Worm (Caenorhabditis elegans) whole organism, late embryonic: ENCODE data around the gene acr-24.

Experiments used
- C08G9.2 ChIP-seq: sonication (generic microtip); optimal IDR thresholded peaks from 2 replicates; lab custom pipeline; 2016; ENCODE audit warnings: mild to moderate bottlenecking, missing genetic modification characterization, moderate library complexity, missing compliant biosample characterization
- C38D4.7 ChIP-seq: fragments of 200-800 bp; sonication (Bioruptor generic); optimal IDR thresholded peaks from 2 replicates; lab custom pipeline; 2018; ENCODE audit warnings: mild to moderate bottlenecking, missing genetic modification characterization, moderate library complexity, missing compliant biosample characterization
- K02D7.2 ChIP-seq: sonication (generic microtip); optimal IDR thresholded peaks from 2 replicates; lab custom pipeline; 2017; ENCODE audit warnings: mild to moderate bottlenecking, missing genetic modification characterization, missing compliant biosample characterization
- ceh-14 ChIP-seq: sonication (generic microtip); optimal IDR thresholded peaks from 2 replicates; lab custom pipeline; 2016; ENCODE audit warnings: missing genotype, missing genetic modification characterization, missing compliant biosample characterization
- ceh-18 ChIP-seq: sonication (generic microtip); optimal IDR thresholded peaks from 2 replicates; lab custom pipeline; 2016; ENCODE audit warnings: missing genetic modification characterization, missing compliant biosample characterization
- ceh-19 ChIP-seq: fragments of 200-800 bp; sonication (Bioruptor generic); optimal IDR thresholded peaks from 2 replicates; lab custom pipeline; 2018; ENCODE audit warnings: mild to moderate bottlenecking, missing genetic modification characterization, missing compliant biosample characterization
- ceh-22 ChIP-seq: sonication (generic microtip); optimal IDR thresholded peaks from 2 replicates; lab custom pipeline; 2017; ENCODE audit warnings: missing biosample characterization, missing genetic modification characterization
- ceh-30 ChIP-seq: fragments of 150-350 bp; optimal IDR thresholded peaks from 2 replicates; lab custom pipeline; 2014; ENCODE audit warnings: missing biosample characterization, missing genetic modification characterization
- ceh-34 ChIP-seq: sonication (generic microtip); optimal IDR thresholded peaks from 2 replicates; lab custom pipeline; 2016; ENCODE audit warnings: mild to moderate bottlenecking, missing genetic modification characterization, missing compliant biosample characterization
- ceh-45 ChIP-seq: fragments of 200-800 bp; sonication (Bioruptor generic); IDR thresholded peaks from 2 replicates; pipeline ENCODE4 v1.3.6; 2022; ENCODE audit warnings: missing genetic modification reagents, missing genetic modification characterization, missing compliant biosample characterization
- ceh-6 ChIP-seq: fragments of 200-800 bp; sonication (Bioruptor generic); optimal IDR thresholded peaks from 2 replicates; lab custom pipeline; 2018; ENCODE audit warnings: mild to moderate bottlenecking, missing genetic modification characterization, missing compliant biosample characterization
- ceh-9 ChIP-seq: sonication (generic microtip); optimal IDR thresholded peaks from 2 replicates; lab custom pipeline; 2016; ENCODE audit warnings: mild to moderate bottlenecking, missing genetic modification characterization, inconsistent platforms, missing compliant biosample characterization
- che-1 ChIP-seq: sonication (generic microtip); optimal IDR thresholded peaks from 2 replicates; lab custom pipeline; 2016; ENCODE audit warnings: mild to moderate bottlenecking, missing genetic modification characterization, missing compliant biosample characterization
- dmd-4 ChIP-seq: sonication (generic microtip); optimal IDR thresholded peaks from 2 replicates; lab custom pipeline; 2016; ENCODE audit warnings: borderline replicate concordance, missing genetic modification characterization, missing compliant biosample characterization
- dve-1 ChIP-seq: sonication (generic microtip); optimal IDR thresholded peaks from 2 replicates; lab custom pipeline; 2017; ENCODE audit warnings: antibody characterized with exemption, mild to moderate bottlenecking, missing genetic modification characterization, missing compliant biosample characterization
- elt-2 ChIP-seq: sonication (generic microtip); optimal IDR thresholded peaks from 2 replicates; lab custom pipeline; 2016; ENCODE audit warnings: missing genetic modification reagents, missing genetic modification characterization, missing compliant biosample characterization
- ets-4 ChIP-seq: sonication (generic microtip); optimal IDR thresholded peaks from 2 replicates; lab custom pipeline; 2016; ENCODE audit warnings: missing genetic modification characterization, missing compliant biosample characterization
- eyg-1 ChIP-seq: sonication (generic microtip); optimal IDR thresholded peaks from 2 replicates; lab custom pipeline; 2016; ENCODE audit warnings: missing genotype, missing genetic modification characterization, missing compliant biosample characterization
- fax-1 ChIP-seq: sonication (generic microtip); optimal IDR thresholded peaks from 2 replicates; lab custom pipeline; 2016; ENCODE audit warnings: missing genotype, missing genetic modification characterization, missing compliant biosample characterization
- fkh-10 ChIP-seq: fragments of 150-350 bp; optimal IDR thresholded peaks from 2 replicates; lab custom pipeline; 2014; ENCODE audit warnings: missing biosample characterization, missing genetic modification reagents, missing genetic modification characterization
- fkh-6 ChIP-seq: sonication (generic microtip); optimal IDR thresholded peaks from 2 replicates; lab custom pipeline; 2016; ENCODE audit warnings: missing genetic modification characterization, missing compliant biosample characterization
- gmeb-2 ChIP-seq: sonication (generic microtip); optimal IDR thresholded peaks from 2 replicates; lab custom pipeline; 2016; ENCODE audit warnings: missing genetic modification characterization, inconsistent platforms, missing compliant biosample characterization
- hlh-13 ChIP-seq: fragments of 200-800 bp; sonication (Bioruptor generic); optimal IDR thresholded peaks from 2 replicates; lab custom pipeline; 2018; ENCODE audit warnings: mild to moderate bottlenecking, missing genetic modification characterization, missing compliant biosample characterization
- hlh-15 ChIP-seq: sonication (generic microtip); optimal IDR thresholded peaks from 2 replicates; lab custom pipeline; 2016; ENCODE audit warnings: missing genetic modification characterization, missing compliant biosample characterization
- hlh-6 ChIP-seq: sonication (generic microtip); optimal IDR thresholded peaks from 2 replicates; lab custom pipeline; 2016; ENCODE audit warnings: missing genotype, missing genetic modification characterization, missing compliant biosample characterization
- hlh-8 ChIP-seq: sonication (generic microtip); optimal IDR thresholded peaks from 2 replicates; lab custom pipeline; 2016; ENCODE audit warnings: missing genotype, missing genetic modification characterization, missing compliant biosample characterization
- lim-6 ChIP-seq: sonication (generic microtip); optimal IDR thresholded peaks from 2 replicates; lab custom pipeline; 2016; ENCODE audit warnings: missing genetic modification characterization, missing compliant biosample characterization
- madf-2 ChIP-seq: sonication (generic microtip); optimal IDR thresholded peaks from 2 replicates; lab custom pipeline; 2017; ENCODE audit warnings: missing genetic modification characterization, missing compliant biosample characterization
- mec-3 ChIP-seq: sonication (generic microtip); optimal IDR thresholded peaks from 2 replicates; lab custom pipeline; 2016; ENCODE audit warnings: borderline replicate concordance, missing genetic modification characterization, missing compliant biosample characterization
- nfya-1 ChIP-seq: sonication (generic microtip); optimal IDR thresholded peaks from 2 replicates; lab custom pipeline; 2017; ENCODE audit warnings: missing genetic modification characterization, mild to moderate bottlenecking, missing compliant biosample characterization, antibody characterized with exemption, moderate library complexity
- nhr-232 ChIP-seq: sonication (generic microtip); optimal IDR thresholded peaks from 2 replicates; lab custom pipeline; 2016; ENCODE audit warnings: missing genetic modification characterization, missing compliant biosample characterization
- npax-4 ChIP-seq: sonication (generic microtip); optimal IDR thresholded peaks from 2 replicates; lab custom pipeline; 2016; ENCODE audit warnings: missing genetic modification characterization, missing compliant biosample characterization
- pag-3 ChIP-seq: sonication (generic microtip); optimal IDR thresholded peaks from 2 replicates; lab custom pipeline; 2016; ENCODE audit warnings: missing compliant biosample characterization, missing genetic modification characterization, borderline replicate concordance
- pax-1 ChIP-seq: fragments of 150-350 bp; optimal IDR thresholded peaks from 2 replicates; lab custom pipeline; 2014; ENCODE audit warnings: missing biosample characterization, missing genetic modification characterization
- pha-2 ChIP-seq: sonication (generic microtip); optimal IDR thresholded peaks from 2 replicates; lab custom pipeline; 2017; ENCODE audit warnings: mild to moderate bottlenecking, missing genetic modification characterization, missing compliant biosample characterization
- pha-4 ChIP-seq: fragments of 150-350 bp; optimal IDR thresholded peaks from 2 replicates; lab custom pipeline; 2018; ENCODE audit warnings: missing biosample characterization, missing genetic modification reagents, missing genetic modification characterization
- pros-1 ChIP-seq: fragments of 150-350 bp; optimal IDR thresholded peaks from 2 replicates; lab custom pipeline; 2014; ENCODE audit warnings: missing biosample characterization, missing genetic modification reagents, missing genetic modification characterization
- syd-9 ChIP-seq: sonication (generic microtip); optimal IDR thresholded peaks from 2 replicates; lab custom pipeline; 2016; ENCODE audit warnings: mild to moderate bottlenecking, missing genetic modification characterization, moderate library complexity, missing compliant biosample characterization
- tbx-2 ChIP-seq: sonication (generic microtip); optimal IDR thresholded peaks from 2 replicates; lab custom pipeline; 2016; ENCODE audit warnings: missing genetic modification characterization, missing compliant biosample characterization
- tbx-7 ChIP-seq: sonication (generic microtip); optimal IDR thresholded peaks from 2 replicates; lab custom pipeline; 2016; ENCODE audit warnings: missing genotype, missing genetic modification characterization, missing compliant biosample characterization
- ttx-3 ChIP-seq: sonication (generic microtip); optimal IDR thresholded peaks from 2 replicates; lab custom pipeline; 2016; ENCODE audit warnings: missing genetic modification reagents, missing genetic modification characterization, missing compliant biosample characterization
- unc-42 ChIP-seq: sonication (generic microtip); optimal IDR thresholded peaks from 2 replicates; lab custom pipeline; 2016; ENCODE audit warnings: missing genotype, missing genetic modification characterization, missing compliant biosample characterization
- ztf-16 ChIP-seq: sonication (generic microtip); optimal IDR thresholded peaks from 2 replicates; lab custom pipeline; 2017; ENCODE audit warnings: missing genetic modification characterization, missing compliant biosample characterization

acr-24 gene

DNA sequence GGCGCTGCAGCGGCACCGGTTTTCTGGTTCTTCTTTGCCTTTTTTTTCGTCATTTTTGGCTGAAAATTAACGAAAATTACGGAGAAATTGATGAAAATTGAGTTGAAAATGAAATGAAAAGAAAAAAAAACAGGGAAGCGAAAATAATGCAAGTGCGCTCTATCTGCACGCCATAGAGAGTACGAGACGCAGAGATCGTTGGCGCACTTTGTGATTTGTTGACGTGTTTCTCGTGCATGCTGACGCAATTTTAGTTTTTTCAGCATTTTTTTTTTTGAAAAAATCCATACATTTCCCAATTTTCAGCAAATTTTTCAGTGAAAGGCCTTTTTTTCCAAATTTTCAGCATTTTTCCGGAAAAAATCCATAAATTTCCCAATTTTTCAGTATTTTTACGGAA lies 25.9 kb upstream of the acr-24 start, which contains the start of gene ntl-11 (continued):
- TF ChIP-seq pha-2 (tag; lab: Kevin White, UChicago) (no peak), hlh-15 (tag; lab: Kevin White, UChicago) (no peak), tbx-7 (tag; lab: Kevin White, UChicago) (no peak), fax-1 (tag; lab: Kevin White, UChicago) (no peak), npax-4 (tag; lab: Kevin White, UChicago) (no peak), nhr-232 (tag; lab: Kevin White, UChicago) (no peak), elt-2 (tag; lab: Kevin White, UChicago) (peak; percentile 64), madf-2 (tag; lab: Kevin White, UChicago) (peak; percentile 14), ceh-22 (tag; lab: Kevin White, UChicago) (no peak), ceh-45 (no peak), C38D4.7 (GFP tag; lab: Kevin White, UChicago) (no peak), gmeb-2 (no peak), pros-1 (no peak), pha-4 (tag; lab: Kevin White, UChicago) (no peak), hlh-6 (tag; lab: Kevin White, UChicago) (no peak), lim-6 (tag; lab: Kevin White, UChicago) (no peak), mec-3 (no peak), ceh-30 (peak; percentile 36), C08G9.2 (no peak), ztf-16 (peak; percentile 34), fkh-6 (tag; lab: Kevin White, UChicago) (no peak), ceh-9 (tag; lab: Kevin White, UChicago) (no peak), hlh-8 (no peak), pax-1 (no peak), ceh-19 (GFP tag; lab: Kevin White, UChicago) (no peak)
- TF ChIP-seq, all 69 proteins: peak for 25

DNA sequence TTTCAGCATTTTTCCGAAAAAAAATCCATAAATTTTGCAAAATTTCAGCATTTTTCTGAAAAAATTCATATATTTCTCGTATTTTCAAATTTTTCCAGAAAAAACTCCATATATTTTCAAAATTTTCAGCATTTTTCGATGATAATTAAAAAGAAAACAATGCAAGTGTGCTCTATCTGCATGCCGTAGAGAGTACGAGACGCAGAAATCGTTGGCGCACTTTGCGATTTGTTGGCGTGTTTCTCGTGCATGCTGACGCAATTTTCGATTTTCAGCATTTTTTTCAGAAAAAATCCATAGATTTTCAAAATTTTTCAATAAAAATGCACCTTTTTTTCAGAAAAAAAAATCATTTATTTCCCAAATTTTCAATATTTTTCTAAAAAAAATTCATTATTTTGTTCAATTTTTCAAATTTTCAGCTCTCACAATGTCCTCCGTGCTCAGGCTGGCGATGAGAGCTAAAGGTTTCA lies 24.9 kb upstream of the acr-24 start, which contains the start of gene Y73F8A.27:
TSS of gene Y73F8A.27 (plus strand) at position 423 of the 473 bp plus-strand sequence.
- TF ChIP-seq pax-1: peak; percentile 19
- TF ChIP-seq ceh-9 (tag; lab: Kevin White, UChicago): no peak
- TF ChIP-seq eyg-1: no peak
- TF ChIP-seq ttx-3: no peak
- TF ChIP-seq fkh-10 (GFP tag; lab: Kevin White, UChicago): no peak
- no peak for TF ChIP-seq ceh-6 (GFP tag; lab: Kevin White, UChicago)
- no peak for TF ChIP-seq hlh-13 (GFP tag; lab: Kevin White, UChicago)
- no peak for TF ChIP-seq madf-2 (tag; lab: Kevin White, UChicago)
- peak; percentile 38 for TF ChIP-seq unc-42 (tag; lab: Kevin White, UChicago)
- peak; percentile 45 for TF ChIP-seq tbx-2
- TF ChIP-seq dmd-4 (tag; lab: Kevin White, UChicago): no peak
- TF ChIP-seq hlh-15 (tag; lab: Kevin White, UChicago): no peak
- peak; percentile 1 for TF ChIP-seq pha-2 (tag; lab: Kevin White, UChicago)
- peak; percentile 40 for TF ChIP-seq ztf-16
- peak; percentile 76 for TF ChIP-seq nfya-1 (tag; lab: Kevin White, UChicago)
- no peak for TF ChIP-seq pag-3 (tag; lab: Kevin White, UChicago)
- TF ChIP-seq ceh-34: peak; percentile 3
- no peak for TF ChIP-seq lim-6 (tag; lab: Kevin White, UChicago)
- no peak for TF ChIP-seq K02D7.2 (tag; lab: Kevin White, UChicago)
- no peak for TF ChIP-seq ceh-22 (tag; lab: Kevin White, UChicago)
- no peak for TF ChIP-seq syd-9 (tag; lab: Kevin White, UChicago)
- TF ChIP-seq gmeb-2: no peak
- TF ChIP-seq ceh-18: no peak
- no peak for TF ChIP-seq pros-1
- no peak for TF ChIP-seq che-1
- TF ChIP-seq elt-2 (tag; lab: Kevin White, UChicago): peak; percentile 60
- TF ChIP-seq pha-4 (tag; lab: Kevin White, UChicago): no peak
- TF ChIP-seq hlh-8: no peak
- TF ChIP-seq C38D4.7 (GFP tag; lab: Kevin White, UChicago): no peak
- peak; percentile 33 for TF ChIP-seq ceh-14 (tag; lab: Kevin White, UChicago)
- TF ChIP-seq dve-1 (tag; lab: Kevin White, UChicago): peak; percentile 39
- no peak for TF ChIP-seq nhr-232 (tag; lab: Kevin White, UChicago)
- TF ChIP-seq ets-4 (tag; lab: Kevin White, UChicago): no peak
